Worm (Caenorhabditis elegans) whole organism, L4/young adult: ENCODE data around the gene ncx-7.

Source experiments
- W03F9.2 ChIP-seq: fragments of 150-350 bp; optimal IDR thresholded peaks from 2 replicates; lab custom pipeline; 2014; ENCODE audit warnings: missing biosample characterization, missing genetic modification characterization
- dao-5 ChIP-seq: sonication (generic microtip); optimal IDR thresholded peaks from 2 replicates; lab custom pipeline; 2016; ENCODE audit warnings: missing genotype, missing genetic modification characterization, moderate library complexity, missing compliant biosample characterization
- him-1 ChIP-seq: sonication (generic microtip); optimal IDR thresholded peaks from 2 replicates; lab custom pipeline; 2016; ENCODE audit warnings: missing genotype, missing genetic modification reagents, missing genetic modification characterization, missing compliant biosample characterization

Gene ncx-7

DNA sequence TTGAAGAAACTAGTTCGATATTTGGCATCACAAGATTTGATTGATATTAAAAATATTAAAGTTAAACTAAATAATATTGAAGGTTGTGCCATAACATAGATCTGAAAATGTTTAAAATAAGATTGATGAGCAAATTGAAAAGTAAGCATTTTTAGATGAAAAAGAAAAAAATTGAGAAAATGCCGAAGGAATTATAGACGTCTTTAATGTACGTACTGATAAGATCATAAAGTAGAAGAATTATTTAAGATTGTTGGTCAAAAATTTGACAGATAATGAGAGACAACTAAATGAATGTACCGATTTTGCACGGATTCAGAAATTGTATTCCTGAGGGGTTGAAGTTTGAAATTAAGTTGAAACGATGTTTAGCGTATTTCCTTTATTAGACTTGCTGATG is at the start of gene ncx-7:
ncx-7 (minus strand) TSS at position 101 of the 400 bp plus-strand sequence.
- TF ChIP-seq him-1 (tag; lab: Kevin White, UChicago) (no peak), W03F9.2 (tag; lab: Kevin White, UChicago) (no peak), dao-5 (tag; lab: Kevin White, UChicago) (no peak)

DNA sequence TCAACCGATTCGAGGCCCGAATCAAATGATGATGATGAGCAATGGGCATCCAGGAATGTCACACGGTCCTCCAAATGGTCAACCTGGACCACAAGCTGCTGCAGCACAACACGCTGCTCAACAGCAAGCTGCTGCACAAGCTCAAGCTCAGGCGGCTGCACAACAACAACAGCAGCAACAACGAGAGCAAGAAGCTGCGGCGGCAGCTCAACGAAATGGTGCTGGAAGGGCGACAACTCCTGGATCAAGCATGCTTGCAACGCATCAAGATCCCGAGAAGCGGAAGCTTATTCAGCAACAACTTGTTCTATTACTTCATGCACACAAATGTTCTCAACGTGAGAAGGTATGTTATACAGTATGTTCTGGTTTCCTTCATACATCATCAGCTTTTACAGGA is 47.9 kb upstream of the ncx-7 start:
- TF ChIP-seq dao-5 (tag; lab: Kevin White, UChicago) (no peak), W03F9.2 (tag; lab: Kevin White, UChicago) (no peak)

DNA sequence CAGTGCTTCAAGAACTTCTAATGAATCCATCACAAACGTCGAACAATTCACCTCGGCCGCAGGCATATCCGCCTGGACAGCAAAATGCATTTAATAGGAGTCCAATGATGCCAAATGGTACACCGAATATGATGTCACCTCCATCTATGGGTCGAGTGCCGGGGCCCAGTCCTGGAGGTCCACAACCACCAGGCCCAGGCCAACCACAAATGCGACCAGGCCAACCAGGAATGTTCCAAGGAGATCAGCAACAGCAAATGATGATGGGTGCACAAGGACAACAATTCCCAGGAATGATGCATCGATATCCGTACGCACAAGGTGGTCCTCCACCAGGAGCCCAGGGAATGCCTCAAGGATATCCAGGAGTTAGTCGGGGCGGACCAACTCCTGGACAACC is 47.0 kb upstream of the ncx-7 start:
- no peak for TF ChIP-seq dao-5 (tag; lab: Kevin White, UChicago)
- TF ChIP-seq him-1 (tag; lab: Kevin White, UChicago) = no peak
- TF ChIP-seq W03F9.2 (tag; lab: Kevin White, UChicago) = no peak

DNA sequence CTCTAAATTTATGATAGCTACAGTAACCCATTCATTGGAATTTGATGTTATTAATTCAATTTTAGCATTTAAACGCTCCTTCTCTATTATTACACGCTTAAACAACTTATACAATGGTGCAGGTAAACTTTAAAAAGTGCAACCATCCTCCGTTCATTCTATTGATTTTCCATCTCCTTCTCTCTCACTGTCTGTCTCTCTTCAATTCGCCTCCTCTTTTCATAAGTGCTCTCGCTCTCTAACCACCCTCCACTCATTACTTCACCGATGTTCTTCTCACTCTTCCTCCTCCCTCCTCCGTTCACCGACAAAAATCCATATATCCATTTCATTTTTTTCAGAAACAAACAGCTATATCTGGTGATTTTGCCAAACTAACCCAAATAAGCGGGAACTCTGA is 46.1 kb upstream of the ncx-7 start, which contains the start of gene cbp-1:
cbp-1 (plus strand) TSS at position 335 of the 400 bp plus-strand sequence.
- TF ChIP-seq him-1 (tag; lab: Kevin White, UChicago) = no peak
- no peak for TF ChIP-seq W03F9.2 (tag; lab: Kevin White, UChicago)
- TF ChIP-seq dao-5 (tag; lab: Kevin White, UChicago) = no peak

DNA sequence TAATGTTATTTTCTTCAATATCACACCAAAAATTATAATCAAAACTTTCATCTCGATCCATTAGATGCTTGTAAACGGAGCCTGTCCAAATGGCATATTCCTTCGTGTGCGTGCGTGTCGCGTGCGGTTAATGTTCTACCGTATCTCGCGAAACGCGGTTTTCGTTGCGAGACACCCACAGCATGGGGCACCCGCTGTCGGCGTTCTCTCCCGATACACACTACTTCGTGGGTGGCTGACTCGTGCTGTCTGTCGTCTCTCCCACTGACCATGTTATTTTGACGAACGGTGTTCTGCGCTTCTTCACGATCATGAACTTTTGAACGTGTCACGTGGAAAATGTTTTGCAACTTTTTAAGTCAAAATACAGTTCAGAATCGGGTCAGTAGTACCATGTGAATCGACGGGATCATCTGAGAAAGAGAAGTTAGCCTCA is 45.4 kb upstream of the ncx-7 start:
- TF ChIP-seq W03F9.2 (tag; lab: Kevin White, UChicago) (peak; percentile 93), him-1 (tag; lab: Kevin White, UChicago) (peak; percentile 89), dao-5 (tag; lab: Kevin White, UChicago) (peak; percentile 40)

DNA sequence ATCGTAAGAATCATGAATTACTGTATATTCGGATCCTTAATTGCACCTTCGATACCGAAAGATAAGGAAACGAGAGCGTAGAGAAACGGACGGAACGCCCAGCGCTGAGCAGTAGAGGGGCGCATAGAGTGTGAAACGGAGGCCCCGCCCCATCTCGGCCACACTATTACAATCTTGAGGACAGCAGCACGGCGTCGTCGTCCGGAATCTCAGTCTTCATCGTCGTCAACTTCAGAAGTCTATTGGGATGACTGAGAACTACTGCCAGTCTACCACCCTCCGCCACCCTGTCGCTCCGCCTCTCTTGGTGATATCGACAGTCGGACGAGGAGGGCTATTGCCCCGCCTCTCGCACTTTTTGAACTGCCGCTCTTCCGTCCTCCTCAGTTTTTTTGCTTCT is 44.6 kb upstream of the ncx-7 start:
- TF ChIP-seq dao-5 (tag; lab: Kevin White, UChicago) = no peak
- no peak for TF ChIP-seq W03F9.2 (tag; lab: Kevin White, UChicago)
- no peak for TF ChIP-seq him-1 (tag; lab: Kevin White, UChicago)

DNA sequence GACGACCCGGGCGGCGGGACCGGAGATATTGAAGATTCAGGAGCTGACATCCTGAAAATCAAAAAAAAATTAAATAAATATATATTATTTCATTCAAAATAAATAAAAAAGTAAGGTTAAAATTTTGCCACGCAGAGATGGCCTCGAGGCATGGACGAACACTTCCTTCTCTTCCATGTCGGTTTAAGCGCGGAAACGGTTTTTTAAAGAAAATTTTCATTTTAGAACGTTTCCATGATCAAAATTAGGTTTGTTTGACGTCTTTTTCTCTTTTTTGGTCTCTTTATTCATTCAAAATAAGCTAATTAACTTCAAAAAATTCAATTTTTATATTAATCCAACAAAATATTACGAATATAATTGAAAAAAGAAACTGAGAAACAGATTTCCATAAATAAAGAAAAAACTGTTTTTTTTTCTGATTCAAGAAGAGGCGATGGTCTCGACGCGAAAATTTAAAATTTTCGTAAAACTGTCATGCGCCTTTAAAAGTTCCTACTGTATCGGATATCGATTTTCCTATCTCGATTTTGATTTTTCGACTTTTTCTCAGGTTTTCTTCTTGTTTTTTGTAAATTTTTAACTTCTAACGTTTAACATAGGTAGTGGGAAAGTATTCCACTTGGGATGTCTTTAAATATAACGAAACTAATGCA is 42.1 kb upstream of the ncx-7 start, which contains the start of gene gcc-2:
gcc-2 (minus strand) TSS at position 51 of the 656 bp plus-strand sequence.
- TF ChIP-seq him-1 (tag; lab: Kevin White, UChicago) (no peak), W03F9.2 (tag; lab: Kevin White, UChicago) (peak; percentile 29), dao-5 (tag; lab: Kevin White, UChicago) (no peak)

DNA sequence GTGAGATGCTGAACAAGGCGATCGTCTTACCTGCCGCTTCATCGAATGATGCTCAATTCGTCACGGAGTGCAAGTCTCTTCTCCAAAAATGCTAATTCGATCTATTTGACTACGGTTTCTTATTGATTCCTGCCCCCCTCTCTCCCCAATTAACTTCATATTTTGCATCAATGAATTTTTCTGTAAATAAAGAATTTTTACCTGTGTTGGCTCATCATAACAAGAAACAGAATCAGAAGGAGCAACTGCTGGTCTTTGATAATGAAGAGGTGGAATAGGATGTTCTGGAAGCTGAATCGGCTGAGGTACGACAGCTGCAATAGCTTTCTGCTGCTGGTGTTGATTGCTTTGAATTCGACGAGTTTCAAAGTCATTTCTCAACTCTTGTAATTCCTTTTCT is 40.1 kb upstream of the ncx-7 start:
- TF ChIP-seq him-1 (tag; lab: Kevin White, UChicago) = no peak
- TF ChIP-seq W03F9.2 (tag; lab: Kevin White, UChicago) = no peak
- TF ChIP-seq dao-5 (tag; lab: Kevin White, UChicago) = no peak

DNA sequence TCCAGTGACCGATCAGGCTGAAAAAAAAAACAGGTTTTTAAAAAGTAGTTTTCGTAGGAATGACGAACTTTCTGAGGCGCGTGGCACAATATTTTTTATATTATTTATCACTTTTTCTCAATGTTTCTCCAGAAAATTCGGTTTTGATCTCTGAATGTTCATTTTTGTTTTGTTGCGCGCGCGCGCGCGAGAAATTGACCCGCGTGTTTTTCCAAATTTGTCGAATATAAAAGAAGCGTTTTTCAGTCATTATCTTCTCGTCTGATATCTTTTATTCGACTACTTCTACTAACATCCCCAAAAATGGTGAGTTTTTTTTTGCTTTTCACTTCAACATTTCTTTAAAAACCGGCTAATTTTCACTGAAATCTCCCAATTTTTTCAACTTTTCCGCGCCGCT is 38.8 kb upstream of the ncx-7 start, which contains the start of gene rmd-1:
rmd-1 (plus strand) TSS at position 247 of the 400 bp plus-strand sequence.
- no peak for TF ChIP-seq dao-5 (tag; lab: Kevin White, UChicago)

DNA sequence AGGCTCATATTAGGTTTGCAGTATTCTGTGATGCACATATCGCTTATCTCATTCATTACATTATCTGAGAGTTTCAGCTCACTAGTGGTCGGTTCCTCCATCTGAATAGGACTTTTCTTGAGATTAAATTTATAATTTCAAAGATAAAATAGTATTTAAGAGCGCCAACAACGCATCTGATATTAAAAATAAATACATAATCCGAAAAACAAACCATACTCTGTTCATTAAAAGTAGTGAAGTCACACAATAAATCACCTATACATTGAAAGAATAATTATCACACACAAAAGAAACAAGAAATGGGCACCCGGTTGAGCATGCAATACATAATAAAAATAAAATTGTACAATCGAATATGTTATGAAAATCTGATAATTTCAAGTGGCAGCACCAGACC is 37.3 kb upstream of the ncx-7 start, which contains the start of gene vps-53:
vps-53 (minus strand) TSS at position 101 of the 400 bp plus-strand sequence.
- TF ChIP-seq W03F9.2 (tag; lab: Kevin White, UChicago) (no peak), him-1 (tag; lab: Kevin White, UChicago) (no peak), dao-5 (tag; lab: Kevin White, UChicago) (no peak)

DNA sequence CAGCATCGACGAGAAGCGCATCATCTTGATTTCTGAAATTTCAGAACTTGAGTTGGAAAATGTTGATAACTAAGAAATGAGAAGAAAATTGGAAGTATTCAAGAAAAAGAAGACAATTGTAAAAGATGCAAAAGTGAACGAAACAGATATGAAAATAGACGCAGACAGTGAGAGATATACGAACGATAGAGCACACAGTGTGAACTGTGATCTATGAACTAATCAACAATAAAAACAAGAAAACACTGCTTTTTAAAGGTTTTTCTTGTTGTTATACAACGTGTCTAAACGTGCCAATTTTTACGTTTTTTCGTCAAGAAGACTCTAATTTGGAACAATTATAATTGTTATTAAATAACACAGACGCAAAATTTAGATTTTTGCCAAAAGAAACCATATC is 32.8 kb upstream of the ncx-7 start, which contains the start of gene ech-6:
ech-6 (minus strand) TSS at position 32 of the 400 bp plus-strand sequence.
- no peak for TF ChIP-seq W03F9.2 (tag; lab: Kevin White, UChicago)
- no peak for TF ChIP-seq him-1 (tag; lab: Kevin White, UChicago)
- no peak for TF ChIP-seq dao-5 (tag; lab: Kevin White, UChicago)

DNA sequence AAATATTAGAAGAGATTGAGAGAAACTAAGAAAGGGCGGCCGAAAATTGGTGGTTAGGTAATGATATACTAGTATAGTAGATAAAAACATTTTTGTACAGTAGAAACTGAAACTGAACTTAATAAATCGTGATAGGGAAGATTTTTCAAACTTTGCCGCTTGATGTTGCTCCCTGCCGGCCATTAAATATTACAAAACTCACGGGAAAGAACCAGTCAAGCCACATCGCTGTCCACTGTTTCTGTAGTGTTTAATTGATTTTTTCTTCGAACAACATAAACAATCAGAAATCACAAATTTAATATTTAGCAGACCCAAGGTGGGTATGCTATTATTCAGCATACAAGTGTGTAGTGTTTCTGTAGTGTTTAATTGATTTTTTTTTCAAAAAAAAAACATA is 31.0 kb upstream of the ncx-7 start, which contains the start of gene T05G5.5:
T05G5.5 (minus strand) TSS at position 359 of the 400 bp plus-strand sequence.
- TF ChIP-seq W03F9.2 (tag; lab: Kevin White, UChicago) = no peak
- TF ChIP-seq dao-5 (tag; lab: Kevin White, UChicago) = no peak
- no peak for TF ChIP-seq him-1 (tag; lab: Kevin White, UChicago)

DNA sequence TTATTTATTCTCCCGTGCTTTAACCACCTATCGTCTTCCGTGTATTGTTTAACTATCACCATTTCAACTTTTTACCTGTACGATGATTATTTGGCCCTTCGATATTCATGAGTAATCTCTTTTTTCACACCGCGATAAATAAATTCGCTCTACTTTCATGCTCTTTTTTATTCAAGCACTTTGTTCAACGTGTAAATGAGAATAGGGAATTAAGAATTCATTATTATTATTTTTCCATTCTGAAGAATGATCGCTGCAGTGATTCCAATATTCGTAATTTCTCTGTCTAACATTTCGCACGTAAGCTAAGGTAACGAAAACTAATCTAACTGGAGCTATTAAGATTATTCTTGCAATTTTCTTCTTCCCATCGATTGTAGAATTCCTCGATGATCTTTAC is 28.6 kb upstream of the ncx-7 start, which contains the start of gene T05G5.4:
T05G5.4 (plus strand) TSS at position 241 of the 400 bp plus-strand sequence.
- no peak for TF ChIP-seq W03F9.2 (tag; lab: Kevin White, UChicago)
- no peak for TF ChIP-seq him-1 (tag; lab: Kevin White, UChicago)
- no peak for TF ChIP-seq dao-5 (tag; lab: Kevin White, UChicago)

DNA sequence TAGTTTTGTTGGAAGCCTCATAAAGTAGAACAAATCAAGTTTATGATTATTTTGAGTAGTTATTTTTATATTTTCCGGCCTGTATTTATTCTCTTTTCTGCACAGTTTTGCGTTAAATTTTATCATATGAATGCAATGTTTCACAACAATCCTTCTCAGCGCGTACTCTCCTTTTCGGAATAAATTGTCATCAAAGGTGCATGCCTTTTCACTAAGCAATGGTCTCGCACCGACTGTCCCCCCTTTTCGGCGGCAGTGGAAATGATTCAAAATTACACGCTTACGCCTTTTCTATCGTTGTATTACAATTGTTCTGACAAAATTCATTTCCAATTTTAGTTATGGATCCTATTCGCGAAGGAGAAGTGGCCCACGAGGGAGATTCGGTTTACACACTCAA is 27.0 kb upstream of the ncx-7 start, which contains the start of the genes iff-1 and cdk-1:
iff-1 (minus strand) TSS at position 61 of the 400 bp plus-strand sequence.
cdk-1 (plus strand) TSS at position 340 of the 400 bp plus-strand sequence.
- TF ChIP-seq him-1 (tag; lab: Kevin White, UChicago) (no peak), dao-5 (tag; lab: Kevin White, UChicago) (no peak), W03F9.2 (tag; lab: Kevin White, UChicago) (no peak)
